Worm (Caenorhabditis elegans) whole organism, L4 larva: Measurements from ENCODE around the gene mgl-3.

Source experiments
- aly-2 ChIP-seq: sonication (generic microtip); optimal IDR thresholded peaks from 2 replicates; lab custom pipeline; 2018; ENCODE audit warnings: missing biosample characterization, missing genetic modification characterization
- attf-4 ChIP-seq: sonication (generic microtip); optimal IDR thresholded peaks from 3 replicates; lab custom pipeline; 2017; ENCODE audit warnings: missing biosample characterization, missing genetic modification characterization
- ces-1 ChIP-seq: fragments of 150-350 bp; sonication (generic microtip); optimal IDR thresholded peaks from 4 replicates; lab custom pipeline; 2014; ENCODE audit warnings: missing biosample characterization, missing genetic modification reagents, missing genetic modification characterization
- fos-1 ChIP-seq: fragments of 150-350 bp; optimal IDR thresholded peaks from 2 replicates; lab custom pipeline; 2014; ENCODE audit warnings: missing biosample characterization, missing genetic modification characterization
- lin-39 ChIP-seq: fragments of 150-350 bp; optimal IDR thresholded peaks from 2 replicates; lab custom pipeline; 2014; ENCODE audit warnings: missing biosample characterization, missing genetic modification reagents, missing genetic modification characterization
- nhr-25 ChIP-seq: sonication (generic microtip); optimal IDR thresholded peaks from 2 replicates; lab custom pipeline; 2017; ENCODE audit warnings: missing genetic modification characterization, mild to moderate bottlenecking, missing compliant biosample characterization, antibody characterized with exemption, moderate library complexity, borderline replicate concordance; ENCODE audit not compliant: insufficient read depth
- skn-1 ChIP-seq: fragments of 150-350 bp; optimal IDR thresholded peaks from 2 replicates; lab custom pipeline; 2014; ENCODE audit warnings: missing biosample characterization, missing genetic modification characterization

DNA sequence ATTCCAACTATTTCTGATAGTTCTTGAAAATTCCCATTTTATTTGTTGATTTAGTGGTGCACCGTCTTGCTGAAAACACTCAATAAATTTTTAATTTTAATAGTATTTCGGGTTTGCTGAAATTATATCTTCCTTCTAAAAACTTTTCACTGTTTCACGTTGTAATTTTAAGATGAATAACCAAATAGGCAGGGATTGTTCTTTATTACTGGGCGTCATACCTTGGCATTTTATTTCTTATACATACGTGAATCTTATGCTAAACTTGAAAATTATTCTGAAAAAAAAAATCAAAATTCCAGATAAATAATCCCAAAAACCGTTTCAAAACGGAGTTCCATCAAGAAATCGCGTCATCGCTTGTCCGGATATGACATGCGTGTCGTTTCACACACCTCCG is at the start of gene mgl-3:
- TF ChIP-seq skn-1 (no peak), ces-1 (GFP tag; lab: Kevin White, UChicago) (no peak), attf-4 (tag; lab: Kevin White, UChicago) (no peak), lin-39 (tag; lab: Kevin White, UChicago) (no peak), fos-1 (no peak), nhr-25 (tag; lab: Kevin White, UChicago) (no peak), aly-2 (tag; lab: Kevin White, UChicago) (no peak)
